Fruit fly (Drosophila melanogaster): ENCODE data around the gene hng3.

Gene hng3

dm6 chr3L:699368-700150, 55.7 kb downstream of the hng3 start (continued):
- no peak for TF ChIP-seq tgo (GFP tag; IDR thresholded peaks at IDR 0.05)
- no peak for TF ChIP-seq zf30C (GFP tag; optimal IDR thresholded peaks at IDR 0.05)
- peak; percentile 45 for TF ChIP-seq CG8924 (tag; optimal IDR thresholded peaks at IDR 0.05)
- no peak for TF ChIP-seq CG12942 (GFP tag; optimal IDR thresholded peaks at IDR 0.05)
- TF ChIP-seq jing (GFP tag; optimal IDR thresholded peaks at IDR 0.05): peak; percentile 19
- no peak for TF ChIP-seq CG16813 (GFP tag; IDR thresholded peaks at IDR 0.05; ENCODE audit: partially characterized antibody)
- TF ChIP-seq peb (GFP tag; IDR thresholded peaks at IDR 0.05): no peak
- no peak for TF ChIP-seq Nf-YA (GFP tag; IDR thresholded peaks at IDR 0.05)
- no peak for TF ChIP-seq NC2α (GFP tag; optimal IDR thresholded peaks at IDR 0.05)
- no peak for TF ChIP-seq CG16779 (GFP tag; IDR thresholded peaks at IDR 0.05)
- TF ChIP-seq ssp (GFP tag; IDR thresholded peaks at IDR 0.05): 0 out of 2 replicates have a peak, but pooled peaks have one; percentile 4
- TF ChIP-seq CG10654 (GFP tag; optimal IDR thresholded peaks at IDR 0.05): no peak
- TF ChIP-seq z (GFP tag; IDR thresholded peaks at IDR 0.05): no peak
- no peak for TF ChIP-seq CG6683 (GFP tag; optimal IDR thresholded peaks at IDR 0.05)
- TF ChIP-seq sug (tag; optimal IDR thresholded peaks at IDR 0.05): peak; percentile 54
- TF ChIP-seq so (GFP tag; IDR thresholded peaks at IDR 0.05): no peak
- no peak for TF ChIP-seq pan (optimal IDR thresholded peaks at IDR 0.05)
- TF ChIP-seq pan (GFP tag; optimal IDR thresholded peaks at IDR 0.05 in 1 of 2, IDR thresholded peaks at IDR 0.05 in 1 of 2): no peak
- no peak for TF ChIP-seq Stat92E (GFP tag; optimal IDR thresholded peaks at IDR 0.05)
- peak; percentile 0 for TF ChIP-seq bab2 (GFP tag; optimal IDR thresholded peaks at IDR 0.05)
- TF ChIP-seq sima (GFP tag; optimal IDR thresholded peaks at IDR 0.05): no peak
- TF ChIP-seq kah (GFP tag; optimal IDR thresholded peaks at IDR 0.05): no peak
- no peak for TF ChIP-seq CG15514 (GFP tag; optimal IDR thresholded peaks at IDR 0.05)
- TF ChIP-seq Opbp (GFP tag; IDR thresholded peaks at IDR 0.05; ENCODE audit: partially characterized antibody): no peak
- TF ChIP-seq CG2889 (GFP tag; IDR thresholded peaks at IDR 0.05): no peak
- TF ChIP-seq her (GFP tag; optimal IDR thresholded peaks at IDR 0.05): no peak
- no peak for TF ChIP-seq CG3847 (GFP tag; IDR thresholded peaks at IDR 0.05)
- peak; percentile 31 for TF ChIP-seq NfI (GFP tag; optimal IDR thresholded peaks at IDR 0.05)
- TF ChIP-seq Spps (tag; optimal IDR thresholded peaks at IDR 0.05): no peak
- TF ChIP-seq CG10979 (tag; optimal IDR thresholded peaks at IDR 0.05): peak; percentile 25
- TF ChIP-seq CG30403 (GFP tag; optimal IDR thresholded peaks at IDR 0.05): peak; percentile 66
- TF ChIP-seq nerfin-2 (GFP tag; IDR thresholded peaks at IDR 0.05; ENCODE audit: partially characterized antibody): no peak
- TF ChIP-seq chn (GFP tag; optimal IDR thresholded peaks at IDR 0.05): peak; percentile 51
- no peak for TF ChIP-seq dan (GFP tag; IDR thresholded peaks at IDR 0.05)
- peak; percentile 11; the same call in 1 of the 2 replicates for TF ChIP-seq CG7372 (GFP tag; IDR thresholded peaks at IDR 0.05)
- TF ChIP-seq hb (GFP tag; IDR thresholded peaks at IDR 0.05; ENCODE audit: partially characterized antibody): no peak
- TF ChIP-seq TFAM (GFP tag; optimal IDR thresholded peaks at IDR 0.05): no peak
- TF ChIP-seq trem (tag; optimal IDR thresholded peaks at IDR 0.05): no peak
- TF ChIP-seq YL-1 (GFP tag; optimal IDR thresholded peaks at IDR 0.05): no peak
- TF ChIP-seq hth (optimal IDR thresholded peaks at IDR 0.05): no peak
- TF ChIP-seq Adf1 (GFP tag; IDR thresholded peaks at IDR 0.05): peak; percentile 94
- TF ChIP-seq gcm (GFP tag; optimal IDR thresholded peaks at IDR 0.05): no peak
- no peak for TF ChIP-seq Jarid2 (GFP tag; optimal IDR thresholded peaks at IDR 0.05)
- TF ChIP-seq h (optimal IDR thresholded peaks at IDR 0.05): no peak
- TF ChIP-seq cg (GFP tag; optimal IDR thresholded peaks at IDR 0.05): no peak
- TF ChIP-seq Sin3A (optimal IDR thresholded peaks at IDR 0.05): peak; percentile 3
- peak; percentile 97 for TF ChIP-seq kni (GFP tag; optimal IDR thresholded peaks at IDR 0.05)
- TF ChIP-seq Vsx1 (GFP tag; optimal IDR thresholded peaks at IDR 0.05): no peak
- no peak for TF ChIP-seq psq (GFP tag; optimal IDR thresholded peaks at IDR 0.05)
- TF ChIP-seq CG16815 (GFP tag; optimal IDR thresholded peaks at IDR 0.05): peak; percentile 50
- TF ChIP-seq Dfd (GFP tag; optimal IDR thresholded peaks at IDR 0.05): no peak

Measured in whole organism, embryonic.